Fruit fly (Drosophila melanogaster): Measurements from ENCODE around the gene CG42853.

CG42853 gene

DNA sequence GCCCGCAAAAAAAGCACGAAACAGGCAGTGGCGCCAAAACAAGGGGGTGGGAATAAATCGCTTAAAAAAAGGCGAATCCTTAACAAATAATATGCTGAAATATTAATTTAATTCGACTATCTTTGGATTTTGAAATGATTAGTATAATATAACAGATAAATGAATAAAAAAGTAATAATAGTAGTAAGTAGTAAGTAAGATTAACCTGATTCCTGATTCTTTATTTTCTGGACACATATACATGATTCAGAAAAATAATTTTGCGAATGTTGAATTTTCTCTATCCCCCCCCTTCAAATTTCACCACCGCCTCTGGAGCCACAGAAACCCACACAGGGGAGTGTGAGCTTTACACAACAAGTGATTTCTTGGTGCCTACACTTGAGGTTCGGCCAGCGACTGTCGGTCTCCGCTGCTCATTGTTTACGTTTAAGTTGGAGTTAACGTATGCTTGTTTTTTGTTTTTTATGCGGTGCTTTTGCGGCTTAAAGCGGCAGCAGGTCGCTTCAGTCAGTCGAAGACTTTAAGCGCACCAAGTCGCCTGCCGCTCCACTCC is 26.7 kb upstream of the CG42853 start, which contains the start of gene CG7330 (continued):
- TF ChIP-seq CG7357 (GFP tag; IDR thresholded peaks at IDR 0.05), result peak; percentile 81
- TF ChIP-seq CG14441 (GFP tag; IDR thresholded peaks at IDR 0.05), result peak; percentile 85
- peak; percentile 51 for TF ChIP-seq B-H2 (GFP tag; optimal IDR thresholded peaks at IDR 0.05)
- peak; percentile 46; the same call in 1 of the 2 replicates for TF ChIP-seq MBD-R2 (GFP tag; IDR thresholded peaks at IDR 0.05)
- peak; percentile 86 for TF ChIP-seq Nf-YC (tag; optimal IDR thresholded peaks at IDR 0.05)
- peak; percentile 66 for TF ChIP-seq E2f2 (GFP tag; IDR thresholded peaks at IDR 0.05)
- TF ChIP-seq CG12744 (GFP tag; optimal IDR thresholded peaks at IDR 0.05), result no peak
- TF ChIP-seq Dip2 (GFP tag; IDR thresholded peaks at IDR 0.05), result no peak
- TF ChIP-seq emc (GFP tag; optimal IDR thresholded peaks at IDR 0.05), result no peak
- no peak for TF ChIP-seq hb (GFP tag; IDR thresholded peaks at IDR 0.05; ENCODE audit: partially characterized antibody)
- peak; percentile 78 for TF ChIP-seq H2.0 (GFP tag; IDR thresholded peaks at IDR 0.05)
- no peak for TF ChIP-seq Bgb (GFP tag; IDR thresholded peaks at IDR 0.05; ENCODE audit: partially characterized antibody)
- TF ChIP-seq fd64A (GFP tag; optimal IDR thresholded peaks at IDR 0.05), result peak; percentile 32
- TF ChIP-seq CG1603 (tag; optimal IDR thresholded peaks at IDR 0.05), result peak; percentile 44
- TF ChIP-seq pita (GFP tag; optimal IDR thresholded peaks at IDR 0.05), result no peak
- peak; percentile 74 for TF ChIP-seq CG4404 (GFP tag; IDR thresholded peaks at IDR 0.05)
- TF ChIP-seq gcm (GFP tag; optimal IDR thresholded peaks at IDR 0.05), result peak; percentile 89
- 0 out of 3 replicates have a peak, but pooled peaks have one; percentile 25 for TF ChIP-seq sr (GFP tag; IDR thresholded peaks at IDR 0.05)
- TF ChIP-seq lola (GFP tag; optimal IDR thresholded peaks at IDR 0.05), result peak in 1 of 3 experiments; percentile 43
- TF ChIP-seq nerfin-2 (GFP tag; IDR thresholded peaks at IDR 0.05; ENCODE audit: partially characterized antibody), result no peak
- no peak for TF ChIP-seq sc (optimal IDR thresholded peaks at IDR 0.05)
- TF ChIP-seq sc (GFP tag; optimal IDR thresholded peaks at IDR 0.05), result peak; percentile 79
- TF ChIP-seq PHDP (tag; optimal IDR thresholded peaks at IDR 0.05), result peak; percentile 95
- no peak; the same call in 1 of the 2 replicates for TF ChIP-seq Gsc (GFP tag; IDR thresholded peaks at IDR 0.05)
- TF ChIP-seq gro (GFP tag; optimal IDR thresholded peaks at IDR 0.05), result peak; percentile 14
- peak; percentile 90 for TF ChIP-seq CG17385 (GFP tag; optimal IDR thresholded peaks at IDR 0.05)
- peak; percentile 18 for TF ChIP-seq bab2 (GFP tag; optimal IDR thresholded peaks at IDR 0.05)
- no peak for TF ChIP-seq grn (GFP tag; optimal IDR thresholded peaks at IDR 0.05)
- peak; percentile 65 to 92 for TF ChIP-seq dpn (GFP tag; optimal IDR thresholded peaks at IDR 0.05)
- TF ChIP-seq caup (GFP tag; optimal IDR thresholded peaks at IDR 0.05; ENCODE audit: severe bottlenecking), result peak; percentile 90
- no peak; the same call in 1 of the 2 replicates for TF ChIP-seq CG17612 (GFP tag; IDR thresholded peaks at IDR 0.05)
- peak; percentile 86 for TF ChIP-seq CG6683 (GFP tag; optimal IDR thresholded peaks at IDR 0.05)
- peak; percentile 89 for TF ChIP-seq CG11723 (GFP tag; optimal IDR thresholded peaks at IDR 0.05)
- TF ChIP-seq CG15514 (GFP tag; optimal IDR thresholded peaks at IDR 0.05), result peak; percentile 79
- peak; percentile 76 for TF ChIP-seq D19B (GFP tag; optimal IDR thresholded peaks at IDR 0.05)
- no peak for TF ChIP-seq pan (optimal IDR thresholded peaks at IDR 0.05)
- peak in 1 of 2 experiments; percentile 90 for TF ChIP-seq pan (GFP tag; optimal IDR thresholded peaks at IDR 0.05 in 1 of 2, IDR thresholded peaks at IDR 0.05 in 1 of 2)
- TF ChIP-seq unc-4 (GFP tag; IDR thresholded peaks at IDR 0.05; ENCODE audit: partially characterized antibody), result no peak
- TF ChIP-seq Hsf (GFP tag; optimal IDR thresholded peaks at IDR 0.05), result peak; percentile 77
- peak; percentile 66 for TF ChIP-seq Bteb2 (GFP tag; optimal IDR thresholded peaks at IDR 0.05)
- TF ChIP-seq CG32532 (GFP tag; IDR thresholded peaks at IDR 0.05), result peak; percentile 80
- TF ChIP-seq tgo (GFP tag; IDR thresholded peaks at IDR 0.05), result peak; percentile 92
- TF ChIP-seq Ets97D (GFP tag; optimal IDR thresholded peaks at IDR 0.05), result no peak
- peak; percentile 14 for TF ChIP-seq slp2 (GFP tag; optimal IDR thresholded peaks at IDR 0.05)
- TF ChIP-seq ato (GFP tag; IDR thresholded peaks at IDR 0.05; ENCODE audit: partially characterized antibody), result no peak
- peak; percentile 19 for TF ChIP-seq CG17802 (tag; optimal IDR thresholded peaks at IDR 0.05)
- no peak for TF ChIP-seq br (optimal IDR thresholded peaks at IDR 0.05)
- TF ChIP-seq CG6272 (GFP tag; IDR thresholded peaks at IDR 0.05), result peak; percentile 75
- peak; percentile 97 for TF ChIP-seq CG12659 (GFP tag; optimal IDR thresholded peaks at IDR 0.05)
- TF ChIP-seq CG10654 (GFP tag; optimal IDR thresholded peaks at IDR 0.05), result peak; percentile 86

Measured in whole organism, embryonic.